Fruit fly (Drosophila melanogaster): ENCODE measurements around the gene Kap-alpha3.
A peak's percentile ranks its signal among the peaks of the same experiment; 100 is the strongest.

The Kap-alpha3 gene

dm6 chr3R:9561121-9561520 is 16.4 kb downstream of the Kap-alpha3 start:
- TF ChIP-seq Ada2b (GFP tag; IDR thresholded peaks at IDR 0.05) (0 out of 2 replicates have a peak, but pooled peaks have one; percentile 2), CG13624 (GFP tag; optimal IDR thresholded peaks at IDR 0.05) (no peak), Ets65A (GFP tag) (peak; percentile 53), bab2 (GFP tag; optimal IDR thresholded peaks at IDR 0.05) (no peak), CG11695 (GFP tag; IDR thresholded peaks at IDR 0.05) (no peak), CG16813 (GFP tag; IDR thresholded peaks at IDR 0.05; ENCODE audit: partially characterized antibody) (0 out of 3 replicates have a peak, but pooled peaks have one; percentile 33), Med (GFP tag) (peak; percentile 54)

DNA sequence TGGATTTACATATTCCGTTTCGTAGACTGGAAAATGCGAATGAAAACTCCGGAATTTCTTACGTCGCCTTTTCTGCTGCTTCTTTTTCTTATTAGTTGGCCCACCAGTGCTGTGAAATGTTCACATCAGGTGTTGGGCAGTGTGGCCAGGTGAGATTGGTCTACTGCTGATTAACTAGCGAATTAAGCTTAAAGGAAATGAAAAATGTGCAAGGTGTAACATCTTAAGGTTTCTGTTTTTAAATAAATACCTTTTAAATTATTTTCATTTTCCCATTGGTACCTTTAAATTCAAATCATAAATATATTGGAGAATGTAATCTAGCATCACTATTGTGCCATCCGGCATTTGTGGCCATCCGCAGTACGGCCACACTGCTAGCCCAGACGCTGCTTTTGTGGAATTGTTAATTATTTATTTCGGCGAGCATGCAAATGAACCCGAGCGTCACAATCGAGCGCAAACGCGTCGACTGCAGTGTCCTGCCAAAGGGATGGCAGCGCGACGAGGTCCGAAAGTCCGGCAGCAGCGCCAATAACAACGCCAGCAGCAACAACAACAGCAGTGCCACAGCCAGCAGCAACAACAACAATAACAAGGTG is 18.0 kb downstream of the Kap-alpha3 start, which contains the start of the genes AP-1mu and MBD-like:
Gene AP-1mu (minus strand): TSS at position 113 of the 602 bp plus-strand sequence.
Gene MBD-like (plus strand): TSS at position 348 of the 602 bp plus-strand sequence.
- TF ChIP-seq Rx (GFP tag; IDR thresholded peaks at IDR 0.05) (peak; percentile 7; the same call in 1 of the 2 replicates), Gug (GFP tag; IDR thresholded peaks at IDR 0.05) (peak; percentile 61; the same call in 3 of the 4 replicates), CG4854 (GFP tag; optimal IDR thresholded peaks at IDR 0.05) (peak; percentile 58), phol (tag; optimal IDR thresholded peaks at IDR 0.05) (peak; percentile 75), CG3847 (GFP tag; IDR thresholded peaks at IDR 0.05) (peak; percentile 88), CHES-1-like (GFP tag; optimal IDR thresholded peaks at IDR 0.05) (peak; percentile 70), CG34376 (GFP tag; optimal IDR thresholded peaks at IDR 0.05) (peak; percentile 68), Med (GFP tag) (peak; percentile 94), Opbp (GFP tag; IDR thresholded peaks at IDR 0.05; ENCODE audit: partially characterized antibody) (no peak), Poxn (GFP tag; IDR thresholded peaks at IDR 0.05) (no peak), ro (GFP tag; IDR thresholded peaks at IDR 0.05) (no peak), CG14710 (tag; optimal IDR thresholded peaks at IDR 0.05) (peak; percentile 81), cas (GFP tag; IDR thresholded peaks at IDR 0.05) (peak; percentile 29; the same call in 1 of the 2 replicates), prd (optimal IDR thresholded peaks at IDR 0.05) (no peak), prd (GFP tag; IDR thresholded peaks at IDR 0.05) (peak; percentile 77), CG17385 (GFP tag; optimal IDR thresholded peaks at IDR 0.05) (peak; percentile 81), az2 (GFP tag; optimal IDR thresholded peaks at IDR 0.05) (peak; percentile 60), Sox102F (GFP tag; optimal IDR thresholded peaks at IDR 0.05) (no peak), dimm (GFP tag; IDR thresholded peaks at IDR 0.05) (no peak), odd (GFP tag; optimal IDR thresholded peaks at IDR 0.05) (no peak), CG12391 (tag; optimal IDR thresholded peaks at IDR 0.05) (peak; percentile 79), CoRest (tag; optimal IDR thresholded peaks at IDR 0.05) (peak; percentile 72), CG7963 (GFP tag; IDR thresholded peaks at IDR 0.05; ENCODE audit: partially characterized antibody) (no peak), dan (GFP tag; IDR thresholded peaks at IDR 0.05) (0 out of 2 replicates have a peak, but pooled peaks have one; percentile 16), CG30403 (GFP tag; optimal IDR thresholded peaks at IDR 0.05) (peak; percentile 83), Spps (tag; optimal IDR thresholded peaks at IDR 0.05) (no peak), CG7556 (GFP tag; optimal IDR thresholded peaks at IDR 0.05) (peak; percentile 46), dmrt11E (tag; optimal IDR thresholded peaks at IDR 0.05) (peak; percentile 55), CG2875 (GFP tag; optimal IDR thresholded peaks at IDR 0.05) (no peak), dmrt99B (tag; optimal IDR thresholded peaks at IDR 0.05) (no peak), peb (GFP tag; IDR thresholded peaks at IDR 0.05) (0 out of 2 replicates have a peak, but pooled peaks have one; percentile 41), CG8924 (tag; optimal IDR thresholded peaks at IDR 0.05) (peak; percentile 63), kah (GFP tag; optimal IDR thresholded peaks at IDR 0.05) (no peak), CG16779 (GFP tag; IDR thresholded peaks at IDR 0.05) (no peak), Stat92E (GFP tag; optimal IDR thresholded peaks at IDR 0.05) (no peak), CG7786 (GFP tag; optimal IDR thresholded peaks at IDR 0.05) (peak; percentile 60), CG2116 (GFP tag; optimal IDR thresholded peaks at IDR 0.05) (peak; percentile 72), Aef1 (GFP tag; IDR thresholded peaks at IDR 0.05) (peak; percentile 52), zen2 (GFP tag; IDR thresholded peaks at IDR 0.05; ENCODE audit: partially characterized antibody) (no peak), Oli (tag; optimal IDR thresholded peaks at IDR 0.05) (peak; percentile 42), CG2712 (tag; optimal IDR thresholded peaks at IDR 0.05) (peak; percentile 71), CG10654 (GFP tag; optimal IDR thresholded peaks at IDR 0.05) (peak; percentile 9)

All from whole organism, embryonic.